Fruit fly (Drosophila melanogaster): ENCODE data around the gene CG32591.

Gene CG32591

dm6 chrX:14882536-14883118 lies 46.1 kb downstream of the CG32591 start, which contains the start of the genes CG45064 and CG45065 (continued):
- TF ChIP-seq Aef1 (GFP tag; IDR thresholded peaks at IDR 0.05) (peak; percentile 69), CG8388 (GFP tag; optimal IDR thresholded peaks at IDR 0.05) (peak; percentile 89), corto (GFP tag; optimal IDR thresholded peaks at IDR 0.05) (no peak), Poxn (GFP tag; IDR thresholded peaks at IDR 0.05) (no peak), NC2α (GFP tag; optimal IDR thresholded peaks at IDR 0.05) (peak; percentile 41), CG9797 (GFP tag; optimal IDR thresholded peaks at IDR 0.05) (no peak), pum (GFP tag; optimal IDR thresholded peaks at IDR 0.05) (peak; percentile 86), CG31224 (GFP tag; IDR thresholded peaks at IDR 0.05) (peak; percentile 37; the same call in 1 of the 2 replicates), en (GFP tag; optimal IDR thresholded peaks at IDR 0.05) (peak; percentile 56), CG31441 (GFP tag; IDR thresholded peaks at IDR 0.05) (peak; percentile 95), pan (optimal IDR thresholded peaks at IDR 0.05) (no peak), pan (GFP tag; optimal IDR thresholded peaks at IDR 0.05 in 1 of 2, IDR thresholded peaks at IDR 0.05 in 1 of 2) (peak in 1 of 2 experiments; percentile 79), CG17612 (GFP tag; IDR thresholded peaks at IDR 0.05) (no peak), CG17912 (GFP tag; optimal IDR thresholded peaks at IDR 0.05) (no peak), knrl (GFP tag; IDR thresholded peaks at IDR 0.05; ENCODE audit: partially characterized antibody) (no peak), CG10274 (GFP tag; optimal IDR thresholded peaks at IDR 0.05) (peak; percentile 50), sna (GFP tag; IDR thresholded peaks at IDR 0.05; ENCODE audit: partially characterized antibody) (no peak), Kr (GFP tag; optimal IDR thresholded peaks at IDR 0.05) (no peak), fd64A (GFP tag; optimal IDR thresholded peaks at IDR 0.05) (peak; percentile 75), HLH3B (GFP tag; IDR thresholded peaks at IDR 0.05) (peak; percentile 94), CG12659 (GFP tag; optimal IDR thresholded peaks at IDR 0.05) (peak; percentile 71), bbx (GFP tag; IDR thresholded peaks at IDR 0.05; ENCODE audit: partially characterized antibody) (no peak), bsh (GFP tag; optimal IDR thresholded peaks at IDR 0.05) (peak in 1 of 2 experiments; percentile 94), zfh2 (GFP tag; optimal IDR thresholded peaks at IDR 0.05) (peak; percentile 76), btn (GFP tag; optimal IDR thresholded peaks at IDR 0.05) (peak; percentile 73), nerfin-1 (tag; optimal IDR thresholded peaks at IDR 0.05) (peak; percentile 84), HLHmδ (GFP tag; optimal IDR thresholded peaks at IDR 0.05) (no peak), inv (GFP tag; IDR thresholded peaks at IDR 0.05; ENCODE audit: partially characterized antibody) (no peak), Oaz (GFP tag; IDR thresholded peaks at IDR 0.05) (no peak; the same call in 1 of the 2 replicates), CG7271 (tag; optimal IDR thresholded peaks at IDR 0.05) (no peak), wek (GFP tag; optimal IDR thresholded peaks at IDR 0.05) (peak; percentile 64), CG3847 (GFP tag; IDR thresholded peaks at IDR 0.05) (peak; percentile 55), MTF-1 (GFP tag; optimal IDR thresholded peaks at IDR 0.05; ENCODE audit: borderline replicate concordance) (peak; percentile 62), Ada2b (GFP tag; IDR thresholded peaks at IDR 0.05) (peak; percentile 69; the same call in 1 of the 2 replicates), cg (GFP tag; optimal IDR thresholded peaks at IDR 0.05) (no peak), hkb (optimal IDR thresholded peaks at IDR 0.05) (no peak), hkb (GFP tag; IDR thresholded peaks at IDR 0.05) (peak; percentile 87), CG14710 (tag; optimal IDR thresholded peaks at IDR 0.05) (peak; percentile 78), Sry-δ (GFP tag; optimal IDR thresholded peaks at IDR 0.05) (peak; percentile 42), CHES-1-like (GFP tag; optimal IDR thresholded peaks at IDR 0.05) (peak; percentile 51), unpg (GFP tag; optimal IDR thresholded peaks at IDR 0.05) (peak; percentile 89), ftz-f1 (GFP tag; optimal IDR thresholded peaks at IDR 0.05) (no peak), mam (GFP tag; optimal IDR thresholded peaks at IDR 0.05) (peak; percentile 83), Abd-B (GFP tag; optimal IDR thresholded peaks at IDR 0.05) (peak; percentile 57), Scr (GFP tag; IDR thresholded peaks at IDR 0.05; ENCODE audit: partially characterized antibody) (no peak), Eip74EF (GFP tag; optimal IDR thresholded peaks at IDR 0.05) (peak in 1 of 2 experiments; percentile 90), oc (tag; optimal IDR thresholded peaks at IDR 0.05) (peak; percentile 92), CG2202 (tag; optimal IDR thresholded peaks at IDR 0.05) (peak; percentile 47), Sox102F (GFP tag; optimal IDR thresholded peaks at IDR 0.05) (peak; percentile 95)
